Worm (Caenorhabditis elegans) whole organism, midembryonic: ENCODE data around the gene mec-18.

Source experiments
- T22C8.4 ChIP-seq: fragments of 200-800 bp; sonication (Bioruptor generic); IDR thresholded peaks from 2 replicates; pipeline ENCODE4 v1.3.6; 2022; ENCODE audit warnings: missing genetic modification characterization, missing compliant biosample characterization
- cog-1 ChIP-seq: sonication (generic microtip); optimal IDR thresholded peaks from 2 replicates; lab custom pipeline; 2016; ENCODE audit warnings: missing genetic modification characterization, missing compliant biosample characterization
- flt-1 ChIP-seq: fragments of 200-800 bp; sonication (Bioruptor generic); IDR thresholded peaks from 2 replicates; pipeline ENCODE4 v1.3.6; 2022; ENCODE audit warnings: missing genetic modification characterization, missing compliant biosample characterization
- klf-2 ChIP-seq: fragments of 200-800 bp; sonication (Bioruptor generic); conservative IDR thresholded peaks from 2 replicates; pipeline ENCODE4 v1.3.6; 2022; ENCODE audit warnings: missing genetic modification reagents, missing genetic modification characterization, missing compliant biosample characterization
- ref-1 ChIP-seq: fragments of 200-800 bp; sonication (Bioruptor generic); conservative IDR thresholded peaks from 2 replicates; pipeline ENCODE4 v1.3.6; 2022; ENCODE audit warnings: missing genetic modification reagents, missing genetic modification characterization, missing compliant biosample characterization
- ztf-29 ChIP-seq: fragments of 200-800 bp; sonication (Bioruptor generic); IDR thresholded peaks from 2 replicates; pipeline ENCODE4 v1.3.6; 2022; ENCODE audit warnings: missing genetic modification reagents, missing genetic modification characterization, missing compliant biosample characterization

- TF ChIP-seq cog-1 (tag; lab: Kevin White, UChicago) (no peak), flt-1 (GFP tag; lab: Robert Waterston, UW) (no peak), ztf-29 (GFP tag; lab: Robert Waterston, UW) (no peak), T22C8.4 (GFP tag; lab: Robert Waterston, UW) (no peak), ref-1 (GFP tag; lab: Robert Waterston, UW) (no peak), klf-2 (no peak)
Measured at ce11 chrX:4311668-4312067, 37.7 kb upstream of the mec-18 start, which contains the start of gene C52B9.8.
